Worm (Caenorhabditis elegans): Measurements from ENCODE around the gene dhcr-24.

DNA sequence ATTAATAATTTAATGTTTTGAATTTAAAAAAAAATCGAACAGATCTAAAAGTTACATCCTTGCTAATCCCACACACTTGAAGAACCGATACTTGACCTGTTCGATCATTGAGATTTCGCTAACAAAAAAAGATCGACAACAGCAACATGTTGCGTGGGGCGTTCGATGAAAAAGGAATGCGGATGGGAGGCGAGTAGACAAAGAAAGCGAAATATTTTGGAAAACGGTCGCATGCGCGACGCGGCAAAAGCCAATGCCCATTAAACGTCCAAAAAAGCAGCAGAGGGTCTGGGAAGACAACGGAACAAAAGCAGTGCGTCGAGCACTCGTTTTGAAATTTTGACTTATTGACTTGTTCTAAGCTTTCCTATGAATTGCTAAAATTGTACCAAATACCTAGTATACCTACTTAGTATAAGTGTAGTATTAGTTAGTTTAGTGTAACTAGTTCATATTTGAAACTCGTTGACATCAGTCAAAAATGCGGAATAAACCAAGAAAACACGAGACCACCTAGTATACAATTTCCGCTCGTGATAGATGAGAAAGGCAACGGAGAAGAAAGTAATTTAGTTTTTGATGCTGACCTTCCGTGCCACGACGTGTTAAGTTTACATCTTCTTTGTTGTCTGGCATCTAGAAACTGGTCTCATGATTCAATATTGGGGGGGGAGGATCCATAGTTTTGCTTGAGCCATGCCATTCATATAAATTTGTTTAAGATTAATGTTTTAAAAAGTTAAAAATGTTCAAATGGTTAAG is 18.1 kb upstream of the dhcr-24 start:
- TF ChIP-seq ama-1 (optimal IDR thresholded peaks at IDR 0.05), result no peak
- TF ChIP-seq aly-1 (tag; optimal IDR thresholded peaks at IDR 0.05), result no peak
